Worm (Caenorhabditis elegans) whole organism, L2 larva: ENCODE measurements around the gene R107.5.

Experiments
- C34F6.9 ChIP-seq: fragments of 150-350 bp; optimal IDR thresholded peaks from 2 replicates; lab custom pipeline; 2014; ENCODE audit warnings: missing biosample characterization, missing genetic modification characterization
- F13H6.1 ChIP-seq: sonication (generic microtip); optimal IDR thresholded peaks from 2 replicates; lab custom pipeline; 2016; ENCODE audit warnings: missing genetic modification characterization, missing compliant biosample characterization
- R02D3.7 ChIP-seq: fragments of 150-350 bp; optimal IDR thresholded peaks from 2 replicates; lab custom pipeline; 2014; ENCODE audit warnings: missing biosample characterization, missing genetic modification characterization
- Y55F3AM.14 ChIP-seq: fragments of 200-800 bp; sonication (Bioruptor generic); optimal IDR thresholded peaks from 2 replicates; lab custom pipeline; 2018; ENCODE audit warnings: mild to moderate bottlenecking, missing genetic modification characterization, missing compliant biosample characterization
- ZK546.5 ChIP-seq: sonication (generic microtip); optimal IDR thresholded peaks from 2 replicates; lab custom pipeline; 2017; ENCODE audit warnings: missing biosample characterization, missing genetic modification characterization
- alr-1 ChIP-seq: fragments of 150-350 bp; optimal IDR thresholded peaks from 2 replicates; lab custom pipeline; 2014; ENCODE audit warnings: missing biosample characterization, missing genetic modification characterization
- aly-2 ChIP-seq: fragments of 150-350 bp; optimal IDR thresholded peaks from 2 replicates; lab custom pipeline; 2014; ENCODE audit warnings: missing biosample characterization, missing genetic modification characterization
- ama-1 ChIP-seq: fragments of 150-350 bp; optimal IDR thresholded peaks from 2 replicates; lab custom pipeline; 2018; ENCODE audit warnings: inconsistent platforms
- blmp-1 ChIP-seq: sonication (generic microtip); optimal IDR thresholded peaks from 2 replicates; lab custom pipeline; 2017; ENCODE audit warnings: missing genetic modification characterization, mild to moderate bottlenecking, missing compliant biosample characterization, antibody characterized with exemption, moderate library complexity; ENCODE audit not compliant: insufficient read depth
- ceh-16 ChIP-seq: fragments of 150-350 bp; optimal IDR thresholded peaks from 2 replicates; lab custom pipeline; 2014; ENCODE audit warnings: missing biosample characterization, missing genetic modification characterization
- ceh-82 ChIP-seq: fragments of 150-350 bp; optimal IDR thresholded peaks from 2 replicates; lab custom pipeline; 2014; ENCODE audit warnings: missing biosample characterization, missing genetic modification characterization
- crh-2 ChIP-seq: sonication (generic microtip); optimal IDR thresholded peaks from 2 replicates; lab custom pipeline; 2017; ENCODE audit warnings: missing biosample characterization, missing genetic modification characterization
- dmd-4 ChIP-seq: sonication (generic microtip); optimal IDR thresholded peaks from 2 replicates; lab custom pipeline; 2017; ENCODE audit warnings: missing biosample characterization, missing genetic modification characterization
- egl-27 ChIP-seq: sonication (generic microtip); optimal IDR thresholded peaks from 3 replicates; lab custom pipeline; 2017; ENCODE audit warnings: missing biosample characterization, missing genetic modification reagents, missing genetic modification characterization
- elt-1 ChIP-seq: fragments of 150-350 bp; optimal IDR thresholded peaks from 2 replicates; lab custom pipeline; 2014; ENCODE audit warnings: missing biosample characterization, missing genetic modification characterization
- elt-3 ChIP-seq: sonication (generic microtip); optimal IDR thresholded peaks from 2 replicates; lab custom pipeline; 2017; ENCODE audit warnings: missing biosample characterization, missing genetic modification characterization
- fos-1 ChIP-seq: fragments of 150-350 bp; optimal IDR thresholded peaks from 2 replicates; lab custom pipeline; 2014; ENCODE audit warnings: missing biosample characterization, missing genetic modification characterization
- gmeb-1 ChIP-seq: fragments of 150-350 bp; optimal IDR thresholded peaks from 2 replicates; lab custom pipeline; 2014; ENCODE audit warnings: missing biosample characterization, missing genetic modification characterization
- lin-11 ChIP-seq: fragments of 150-350 bp; sonication (generic microtip); optimal IDR thresholded peaks from 2 replicates; lab custom pipeline; 2014; ENCODE audit warnings: missing biosample characterization, missing genetic modification characterization, inconsistent platforms, mixed read lengths
- lin-13 ChIP-seq: fragments of 150-350 bp; optimal IDR thresholded peaks from 2 replicates; lab custom pipeline; 2014; ENCODE audit warnings: missing biosample characterization, missing genetic modification reagents, missing genetic modification characterization
- lin-39 ChIP-seq: fragments of 150-350 bp; optimal IDR thresholded peaks from 2 replicates; lab custom pipeline; 2014; ENCODE audit warnings: missing biosample characterization, missing genetic modification reagents, missing genetic modification characterization
- lsy-2 ChIP-seq, 2 experiments: fragments of 150-350 bp in 1 of 2; sonication (generic microtip) in 1 of 2; optimal IDR thresholded peaks; 2 replicates each; lab custom pipeline; 2014 to 2017; ENCODE audit warnings: missing biosample characterization in 2 of 2, missing genetic modification characterization in 2 of 2
- mab-5 ChIP-seq: fragments of 150-350 bp; optimal IDR thresholded peaks from 2 replicates; lab custom pipeline; 2014; ENCODE audit warnings: missing biosample characterization, missing genetic modification characterization
- mbf-1 ChIP-seq: sonication (generic microtip); optimal IDR thresholded peaks from 2 replicates; lab custom pipeline; 2017; ENCODE audit warnings: missing biosample characterization, missing genetic modification characterization
- mdl-1 ChIP-seq, 2 experiments: fragments of 150-350 bp in 1 of 2; sonication (generic microtip) in 1 of 2; optimal IDR thresholded peaks; 2 replicates each; lab custom pipeline; 2017; ENCODE audit warnings: missing biosample characterization in 2 of 2, missing genetic modification characterization in 2 of 2
- nhr-10 ChIP-seq: sonication (generic microtip); optimal IDR thresholded peaks from 2 replicates; lab custom pipeline; 2017; ENCODE audit warnings: missing biosample characterization, missing genetic modification characterization
- nhr-11 ChIP-seq: fragments of 150-350 bp; optimal IDR thresholded peaks from 2 replicates; lab custom pipeline; 2014; ENCODE audit warnings: missing biosample characterization, missing genetic modification characterization
- nhr-12 ChIP-seq: fragments of 150-350 bp; optimal IDR thresholded peaks from 2 replicates; lab custom pipeline; 2014; ENCODE audit warnings: missing biosample characterization, missing genetic modification characterization
- nhr-129 ChIP-seq: fragments of 150-350 bp; optimal IDR thresholded peaks from 2 replicates; lab custom pipeline; 2014; ENCODE audit warnings: missing biosample characterization, missing genetic modification characterization
- nhr-21 ChIP-seq: fragments of 150-350 bp; optimal IDR thresholded peaks from 2 replicates; lab custom pipeline; 2014; ENCODE audit warnings: missing biosample characterization, missing genetic modification characterization
- nhr-23 ChIP-seq: fragments of 150-350 bp; optimal IDR thresholded peaks from 2 replicates; lab custom pipeline; 2014; ENCODE audit warnings: missing biosample characterization, missing genetic modification reagents, missing genetic modification characterization
- nhr-237 ChIP-seq: fragments of 150-350 bp; optimal IDR thresholded peaks from 2 replicates; lab custom pipeline; 2014; ENCODE audit warnings: missing biosample characterization, missing genetic modification characterization
- nhr-25 ChIP-seq: fragments of 150-350 bp; sonication (generic microtip); optimal IDR thresholded peaks from 3 replicates; lab custom pipeline; 2014; ENCODE audit warnings: missing biosample characterization, missing genetic modification characterization
- nhr-6 ChIP-seq: fragments of 150-350 bp; optimal IDR thresholded peaks from 2 replicates; lab custom pipeline; 2014; ENCODE audit warnings: missing biosample characterization, missing genetic modification characterization
- nhr-77 ChIP-seq: fragments of 150-350 bp; optimal IDR thresholded peaks from 2 replicates; lab custom pipeline; 2014; ENCODE audit warnings: missing biosample characterization, missing genetic modification characterization
- peb-1 ChIP-seq: fragments of 150-350 bp; optimal IDR thresholded peaks from 2 replicates; lab custom pipeline; 2014; ENCODE audit warnings: missing biosample characterization, missing genetic modification characterization
- sem-4 ChIP-seq: fragments of 150-350 bp; optimal IDR thresholded peaks from 2 replicates; lab custom pipeline; 2014; ENCODE audit warnings: missing biosample characterization, missing genetic modification reagents, missing genetic modification characterization
- skn-1 ChIP-seq: sonication (generic microtip); optimal IDR thresholded peaks from 2 replicates; lab custom pipeline; 2017; ENCODE audit warnings: missing biosample characterization, missing genetic modification characterization
- sma-3 ChIP-seq: sonication (generic microtip); optimal IDR thresholded peaks from 2 replicates; lab custom pipeline; 2016; ENCODE audit warnings: missing genetic modification reagents, missing genetic modification characterization, missing compliant biosample characterization
- sma-9 ChIP-seq, 2 experiments: fragments of 150-350 bp in 1 of 2; sonication (generic microtip) in 1 of 2; optimal IDR thresholded peaks; 2 replicates each; lab custom pipeline; 2014 to 2016; ENCODE audit warnings: missing genetic modification characterization in 2 of 2, mild to moderate bottlenecking in 1 of 2, missing biosample characterization in 1 of 2, missing compliant biosample characterization in 1 of 2, missing genetic modification reagents in 1 of 2, moderate library complexity in 1 of 2
- snpc-4 ChIP-seq: fragments of 150-350 bp; optimal IDR thresholded peaks from 2 replicates; lab custom pipeline; 2014; ENCODE audit warnings: missing biosample characterization, missing genetic modification characterization
- unc-39 ChIP-seq: fragments of 150-350 bp; optimal IDR thresholded peaks from 2 replicates; lab custom pipeline; 2014; ENCODE audit warnings: missing biosample characterization, missing genetic modification characterization
- unc-55 ChIP-seq: fragments of 150-350 bp; sonication (generic microtip); optimal IDR thresholded peaks from 3 replicates; lab custom pipeline; 2014; ENCODE audit warnings: missing biosample characterization, missing genetic modification reagents, missing genetic modification characterization
- unc-62 ChIP-seq: fragments of 150-350 bp; optimal IDR thresholded peaks from 2 replicates; lab custom pipeline; 2014; ENCODE audit warnings: missing biosample characterization, missing genetic modification reagents, missing genetic modification characterization
- zag-1 ChIP-seq: fragments of 150-350 bp; optimal IDR thresholded peaks from 2 replicates; lab custom pipeline; 2014; ENCODE audit warnings: missing biosample characterization, missing genetic modification characterization
- ztf-1 ChIP-seq: fragments of 200-800 bp; sonication (Bioruptor generic); conservative IDR thresholded peaks from 2 replicates; pipeline ENCODE4 v1.3.6; 2022; ENCODE audit warnings: missing genetic modification characterization, missing compliant biosample characterization
- ztf-11 ChIP-seq: sonication (generic microtip); optimal IDR thresholded peaks from 2 replicates; lab custom pipeline; 2017; ENCODE audit warnings: missing biosample characterization, missing genetic modification characterization
- ztf-4 ChIP-seq: fragments of 150-350 bp; optimal IDR thresholded peaks from 2 replicates; lab custom pipeline; 2014; ENCODE audit warnings: missing biosample characterization, missing genetic modification characterization

The R107.5 gene

ce11 chrIII:9051119-9051597 lies 2.4 kb downstream of the R107.5 start:
- TF ChIP-seq mab-5 (tag; lab: Kevin White, UChicago) (no peak), nhr-237 (tag; lab: Kevin White, UChicago) (no peak), alr-1 (tag; lab: Kevin White, UChicago) (no peak), R02D3.7 (no peak), skn-1 (tag; lab: Kevin White, UChicago) (peak; percentile 74), unc-55 (peak; percentile 60), nhr-77 (tag; lab: Kevin White, UChicago) (no peak), C34F6.9 (tag; lab: Kevin White, UChicago) (peak; percentile 95), mdl-1 (tag; optimal IDR thresholded peaks at IDR 0.05; lab: Kevin White, UChicago) (no peak), nhr-6 (peak; percentile 68), sma-9 (GFP tag; optimal IDR thresholded peaks at IDR 0.05; lab: Kevin White, UChicago) (peak; percentile 65), sma-9 (tag; optimal IDR thresholded peaks at IDR 0.05; lab: Kevin White, UChicago) (no peak), blmp-1 (no peak), fos-1 (peak; percentile 51), dmd-4 (tag; lab: Kevin White, UChicago) (no peak), mbf-1 (no peak), ztf-1 (GFP tag; lab: Robert Waterston, UW) (no peak), elt-3 (tag; lab: Kevin White, UChicago) (no peak), Y55F3AM.14 (GFP tag; lab: Kevin White, UChicago) (peak; percentile 59), nhr-21 (tag; lab: Kevin White, UChicago) (peak; percentile 57), nhr-25 (peak; percentile 53), egl-27 (tag; lab: Kevin White, UChicago) (no peak), unc-39 (tag; lab: Kevin White, UChicago) (no peak), peb-1 (tag; lab: Kevin White, UChicago) (no peak), ceh-82 (no peak), ztf-11 (tag; lab: Kevin White, UChicago) (no peak), aly-2 (tag; lab: Kevin White, UChicago) (no peak), lin-13 (GFP tag; lab: Kevin White, UChicago) (peak; percentile 85), ZK546.5 (tag; lab: Kevin White, UChicago) (no peak), zag-1 (tag; lab: Kevin White, UChicago) (peak; percentile 31), sma-3 (peak; percentile 73), nhr-129 (tag; lab: Kevin White, UChicago) (peak; percentile 96), snpc-4 (peak; percentile 43), nhr-10 (peak; percentile 13), ama-1 (lab: Kevin White, UChicago) (peak; percentile 99), elt-1 (tag; lab: Kevin White, UChicago) (no peak), ztf-4 (peak; percentile 98), F13H6.1 (tag; lab: Kevin White, UChicago) (peak; percentile 50), unc-62 (GFP tag; lab: Kevin White, UChicago) (peak; percentile 0), lin-39 (no peak), nhr-11 (tag; lab: Kevin White, UChicago) (peak; percentile 59), sem-4 (tag; lab: Kevin White, UChicago) (peak; percentile 80), nhr-12 (tag; lab: Kevin White, UChicago) (peak; percentile 58), gmeb-1 (tag; lab: Kevin White, UChicago) (peak; percentile 71), ceh-16 (tag; lab: Kevin White, UChicago) (no peak), lin-11 (tag; lab: Kevin White, UChicago) (no peak), crh-2 (tag; lab: Kevin White, UChicago) (peak; percentile 90), lsy-2 (tag; optimal IDR thresholded peaks at IDR 0.05; lab: Kevin White, UChicago) (peak in 1 of 2 experiments; percentile 90), nhr-23 (tag; lab: Kevin White, UChicago) (no peak)
